Fruit fly (Drosophila melanogaster) whole organism, embryonic: ENCODE measurements around the gene Nle.

Experiments used
- Atf3 ChIP-seq: fragments of 200-800 bp; sonication (Bioruptor generic); optimal IDR thresholded peaks from 3 replicates; lab custom pipeline; 2016; ENCODE audit warnings: missing biosample characterization, missing genetic modification characterization
- BtbVII ChIP-seq: fragments of 200-800 bp; sonication (Bioruptor generic); optimal IDR thresholded peaks from 3 replicates; lab custom pipeline; 2017; ENCODE audit warnings: missing biosample characterization, mild to moderate bottlenecking, missing genetic modification characterization
- CG10543 ChIP-seq: fragments of 200-800 bp; sonication (Bioruptor generic); optimal IDR thresholded peaks from 3 replicates; lab custom pipeline; 2017; ENCODE audit warnings: missing biosample characterization, mild to moderate bottlenecking, missing genetic modification characterization, moderate library complexity
- CG11247 ChIP-seq: fragments of 200-800 bp; sonication (Bioruptor generic); IDR thresholded peaks from 2 replicates; pipeline ENCODE4 v1.3.6; 2022; ENCODE audit warnings: missing biosample characterization, missing genetic modification characterization
- CG11456 ChIP-seq: fragments of 200-800 bp; sonication (Bioruptor generic); IDR thresholded peaks from 3 replicates; pipeline ENCODE4 v1.3.6; 2022; ENCODE audit warnings: missing biosample characterization, missing genetic modification characterization
- CG14965 ChIP-seq: fragments of 200-800 bp; sonication (Bioruptor generic); optimal IDR thresholded peaks from 2 replicates; lab custom pipeline; 2016; ENCODE audit warnings: missing biosample characterization, missing genetic modification characterization, borderline replicate concordance
- CG1603 ChIP-seq: fragments of 200-800 bp; sonication (Bioruptor generic); optimal IDR thresholded peaks from 2 replicates; lab custom pipeline; 2019; ENCODE audit warnings: missing biosample characterization, mild to moderate bottlenecking, missing genetic modification characterization, moderate library complexity
- CG1647 ChIP-seq: fragments of 200-800 bp; sonication (Bioruptor generic); optimal IDR thresholded peaks from 3 replicates; lab custom pipeline; 2016; ENCODE audit warnings: missing biosample characterization, missing genetic modification characterization
- CG17568 ChIP-seq: fragments of 200-800 bp; sonication (Bioruptor generic); optimal IDR thresholded peaks from 2 replicates; lab custom pipeline; 2018; ENCODE audit warnings: missing biosample characterization, mild to moderate bottlenecking, missing genetic modification characterization, moderate library complexity
- CG2116 ChIP-seq: fragments of 200-800 bp; sonication (Bioruptor generic); optimal IDR thresholded peaks from 3 replicates; lab custom pipeline; 2018; ENCODE audit warnings: missing biosample characterization, mild to moderate bottlenecking, missing genetic modification characterization
- CG2129 ChIP-seq: fragments of 200-800 bp; sonication (Bioruptor generic); IDR thresholded peaks from 2 replicates; pipeline ENCODE4 v1.3.6; 2022; ENCODE audit warnings: missing biosample characterization, missing genetic modification characterization; ENCODE audit not compliant: partially characterized antibody
- CG30020 ChIP-seq: fragments of 200-800 bp; optimal IDR thresholded peaks from 2 replicates; lab custom pipeline; 2019; ENCODE audit warnings: missing biosample characterization, mild to moderate bottlenecking, missing genetic modification characterization, moderate library complexity
- CG3065 ChIP-seq: fragments of 200-800 bp; sonication (Bioruptor generic); optimal IDR thresholded peaks from 2 replicates; lab custom pipeline; 2016; ENCODE audit warnings: missing biosample characterization, missing genetic modification characterization
- CG32772 ChIP-seq: fragments of 200-800 bp; sonication (Bioruptor generic); IDR thresholded peaks from 2 replicates; pipeline ENCODE4 v1.3.6; 2022; ENCODE audit warnings: missing biosample characterization, missing genetic modification characterization
- CG3407 ChIP-seq: fragments of 200-800 bp; sonication (Bioruptor generic); optimal IDR thresholded peaks from 2 replicates; lab custom pipeline; 2018; ENCODE audit warnings: missing biosample characterization, mild to moderate bottlenecking, missing genetic modification characterization
- CG4328 ChIP-seq: fragments of 200-800 bp; sonication (Bioruptor generic); optimal IDR thresholded peaks from 3 replicates; lab custom pipeline; 2017; ENCODE audit warnings: missing biosample characterization, missing genetic modification reagents, missing genetic modification characterization
- CG4404 ChIP-seq: fragments of 200-800 bp; sonication (Bioruptor generic); IDR thresholded peaks from 2 replicates; pipeline ENCODE4 v1.3.6; 2022; ENCODE audit warnings: missing biosample characterization, missing genetic modification characterization
- CG4820 ChIP-seq: fragments of 200-800 bp; sonication (Bioruptor generic); optimal IDR thresholded peaks from 3 replicates; lab custom pipeline; 2016; ENCODE audit warnings: missing biosample characterization, missing genetic modification characterization
- CG5953 ChIP-seq: fragments of 200-800 bp; sonication (Bioruptor generic); IDR thresholded peaks from 2 replicates; pipeline ENCODE4 v1.3.6; 2022; ENCODE audit warnings: missing biosample characterization, missing genetic modification characterization
- CG7745 ChIP-seq: fragments of 200-800 bp; sonication (Bioruptor generic); optimal IDR thresholded peaks from 2 replicates; lab custom pipeline; 2018; ENCODE audit warnings: missing biosample characterization, mild to moderate bottlenecking, missing genetic modification characterization, moderate library complexity
- CG8290 ChIP-seq, 3 experiments: fragments of 200-800 bp; sonication (Bioruptor generic); optimal IDR thresholded peaks; 2 replicates each; lab custom pipeline; 2016 to 2019; ENCODE audit warnings: missing biosample characterization in 3 of 3, missing genetic modification characterization in 3 of 3, mild to moderate bottlenecking in 2 of 3, moderate library complexity in 1 of 3
- CG9932 ChIP-seq: fragments of 200-800 bp; sonication (Bioruptor generic); IDR thresholded peaks from 2 replicates; pipeline ENCODE4 v1.3.6; 2022; ENCODE audit warnings: missing biosample characterization, missing genetic modification characterization
- Camta ChIP-seq: fragments of 200-800 bp; sonication (Bioruptor generic); optimal IDR thresholded peaks from 2 replicates; lab custom pipeline; 2016; ENCODE audit warnings: missing biosample characterization, missing genetic modification characterization
- Deaf1 ChIP-seq: fragments of 200-800 bp; optimal IDR thresholded peaks from 3 replicates; lab custom pipeline; 2019; ENCODE audit warnings: missing biosample characterization, mild to moderate bottlenecking, missing genetic modification characterization, moderate library complexity
- Dp ChIP-seq: fragments of 200-800 bp; sonication (Bioruptor generic); optimal IDR thresholded peaks from 2 replicates; lab custom pipeline; 2018; ENCODE audit warnings: missing biosample characterization, mild to moderate bottlenecking, missing genetic modification characterization, moderate library complexity
- Fer3 ChIP-seq: fragments of 200-800 bp; sonication (Bioruptor generic); optimal IDR thresholded peaks from 2 replicates; lab custom pipeline; 2018; ENCODE audit warnings: missing biosample characterization, mild to moderate bottlenecking, missing genetic modification characterization, moderate library complexity
- Hmx ChIP-seq: fragments of 200-800 bp; sonication (Bioruptor generic); optimal IDR thresholded peaks from 2 replicates; lab custom pipeline; 2016; ENCODE audit warnings: missing biosample characterization, missing genetic modification characterization
- Hr51 ChIP-seq, 2 experiments: fragments of 200-800 bp; sonication (Bioruptor generic); optimal IDR thresholded peaks; 2 replicates in 1 of 2; 3 replicates in 1 of 2; lab custom pipeline; 2016 to 2018; ENCODE audit warnings: missing biosample characterization in 2 of 2, missing genetic modification characterization in 2 of 2, mild to moderate bottlenecking in 1 of 2, moderate library complexity in 1 of 2
- Optix ChIP-seq: fragments of 200-800 bp; sonication (Bioruptor generic); IDR thresholded peaks from 3 replicates; pipeline ENCODE4 v1.3.6; 2022; ENCODE audit warnings: missing biosample characterization, missing genetic modification characterization
- Ptx1 ChIP-seq: fragments of 200-800 bp; sonication (Bioruptor generic); IDR thresholded peaks from 2 replicates; pipeline ENCODE4 v1.3.6; 2022; ENCODE audit warnings: missing biosample characterization, missing genetic modification characterization
- ase ChIP-seq: fragments of 200-800 bp; sonication (Bioruptor generic); IDR thresholded peaks from 3 replicates; pipeline ENCODE4 v1.3.6; 2022; ENCODE audit warnings: missing biosample characterization, missing genetic modification characterization
- croc ChIP-seq: fragments of 200-800 bp; sonication (Bioruptor generic); conservative IDR thresholded peaks from 3 replicates; pipeline ENCODE4 v1.3.6; 2022; ENCODE audit warnings: missing biosample characterization, missing genetic modification characterization
- exex ChIP-seq: fragments of 200-800 bp; sonication (Bioruptor generic); optimal IDR thresholded peaks from 4 replicates; lab custom pipeline; 2018; ENCODE audit warnings: missing biosample characterization, mild to moderate bottlenecking, missing genetic modification characterization, moderate library complexity
- eyg ChIP-seq: fragments of 200-800 bp; sonication (Bioruptor generic); optimal IDR thresholded peaks from 3 replicates; lab custom pipeline; 2016; ENCODE audit warnings: missing biosample characterization, missing genetic modification characterization
- fd64A ChIP-seq: fragments of 200-800 bp; sonication (Bioruptor generic); optimal IDR thresholded peaks from 3 replicates; lab custom pipeline; 2018; ENCODE audit warnings: missing biosample characterization, mild to moderate bottlenecking, missing genetic modification characterization
- fu2 ChIP-seq: fragments of 200-800 bp; sonication (Bioruptor generic); optimal IDR thresholded peaks from 2 replicates; lab custom pipeline; 2016; ENCODE audit warnings: missing biosample characterization, missing genetic modification characterization
- grn ChIP-seq: fragments of 200-800 bp; sonication (Bioruptor generic); optimal IDR thresholded peaks from 3 replicates; lab custom pipeline; 2017; ENCODE audit warnings: missing biosample characterization, missing genetic modification characterization
- gsb ChIP-seq: fragments of 200-800 bp; sonication (Bioruptor generic); IDR thresholded peaks from 2 replicates; pipeline ENCODE4 v1.3.6; 2022; ENCODE audit warnings: missing biosample characterization, missing genetic modification characterization
- hth ChIP-seq: fragments of >200 bp; optimal IDR thresholded peaks from 2 replicates; lab custom pipeline; 2017; ENCODE audit warnings: inconsistent platforms
- kah ChIP-seq: fragments of 200-800 bp; sonication (Bioruptor generic); optimal IDR thresholded peaks from 2 replicates; lab custom pipeline; 2018; ENCODE audit warnings: missing biosample characterization, mild to moderate bottlenecking, missing genetic modification characterization
- knrl ChIP-seq: fragments of 200-800 bp; sonication (Bioruptor generic); IDR thresholded peaks from 3 replicates; pipeline ENCODE4 v1.3.6; 2022; ENCODE audit warnings: missing biosample characterization, missing genetic modification characterization; ENCODE audit not compliant: partially characterized antibody
- nerfin-2 ChIP-seq: fragments of 200-800 bp; sonication (Bioruptor generic); IDR thresholded peaks from 2 replicates; pipeline ENCODE4 v1.3.6; 2022; ENCODE audit warnings: missing biosample characterization, missing genetic modification characterization; ENCODE audit not compliant: partially characterized antibody
- oc ChIP-seq: fragments of 200-800 bp; sonication (Bioruptor generic); optimal IDR thresholded peaks from 2 replicates; lab custom pipeline; 2018; ENCODE audit warnings: missing biosample characterization, mild to moderate bottlenecking, missing genetic modification characterization, moderate library complexity
- pita ChIP-seq: fragments of 200-800 bp; sonication (Bioruptor generic); optimal IDR thresholded peaks from 2 replicates; lab custom pipeline; 2017; ENCODE audit warnings: missing biosample characterization, mild to moderate bottlenecking, missing genetic modification characterization
- pros ChIP-seq: fragments of 200-800 bp; sonication (Bioruptor generic); optimal IDR thresholded peaks from 3 replicates; lab custom pipeline; 2019; ENCODE audit warnings: missing biosample characterization, mild to moderate bottlenecking, missing genetic modification characterization, moderate library complexity
- psq ChIP-seq: fragments of 200-800 bp; sonication (Bioruptor generic); optimal IDR thresholded peaks from 2 replicates; lab custom pipeline; 2017; ENCODE audit warnings: missing biosample characterization, missing genetic modification characterization
- sens-2 ChIP-seq: fragments of 200-800 bp; sonication (Bioruptor generic); IDR thresholded peaks from 2 replicates; pipeline ENCODE4 v1.3.6; 2022; ENCODE audit warnings: missing biosample characterization, missing genetic modification characterization
- sqz ChIP-seq: fragments of 200-800 bp; sonication (Bioruptor generic); optimal IDR thresholded peaks from 3 replicates; lab custom pipeline; 2018; ENCODE audit warnings: missing biosample characterization, mild to moderate bottlenecking, missing genetic modification characterization
- tll ChIP-seq, 2 experiments: fragments of 200-800 bp in 1 of 2; fragments of >200 bp in 1 of 2; sonication (Bioruptor generic) in 1 of 2; optimal IDR thresholded peaks; 2 replicates each; lab custom pipeline; 2017 to 2019; ENCODE audit warnings: missing biosample characterization in 2 of 2, missing genetic modification characterization in 2 of 2, mild to moderate bottlenecking in 1 of 2, moderate library complexity in 1 of 2

The Nle gene

dm6 chr2L:521001-521827, 46.7 kb downstream of the Nle start (continued):
- no peak for TF ChIP-seq Optix (GFP tag; lab: Robert Waterston, UW)
- peak; percentile 41 for TF ChIP-seq pros (GFP tag; lab: Kevin White, UChicago)
- TF ChIP-seq CG4328: no peak
- peak; percentile 0 for TF ChIP-seq Deaf1 (tag; lab: Kevin White, UChicago)
- TF ChIP-seq CG3065 (GFP tag; lab: Kevin White, UChicago): no peak
- TF ChIP-seq CG7745: peak; percentile 59
- TF ChIP-seq CG17568 (GFP tag; lab: Kevin White, UChicago): no peak
- no peak for TF ChIP-seq fd64A (GFP tag; lab: Kevin White, UChicago)
- TF ChIP-seq fu2 (GFP tag; lab: Kevin White, UChicago): no peak
- TF ChIP-seq Hr51 (GFP tag; optimal IDR thresholded peaks at IDR 0.05; lab: Kevin White, UChicago): no peak
- no peak for TF ChIP-seq Atf3 (GFP tag; lab: Kevin White, UChicago)
- 0 out of 2 replicates have a peak, but pooled peaks have one; percentile 8 for TF ChIP-seq Ptx1 (GFP tag; lab: Robert Waterston, UW)
- 0 out of 3 replicates have a peak, but pooled peaks have one; percentile 15 for TF ChIP-seq ase (GFP tag; lab: Robert Waterston, UW)
- no peak for TF ChIP-seq CG30020
- TF ChIP-seq CG2129 (GFP tag; lab: Robert Waterston, UW): no peak
- TF ChIP-seq CG4404 (GFP tag; lab: Robert Waterston, UW): no peak
- peak; percentile 94 for TF ChIP-seq sqz
- TF ChIP-seq Camta (GFP tag; lab: Kevin White, UChicago): no peak
- no peak for TF ChIP-seq BtbVII (GFP tag; lab: Kevin White, UChicago)
- no peak for TF ChIP-seq nerfin-2 (GFP tag; lab: Robert Waterston, UW)
- 0 out of 3 replicates have a peak, but pooled peaks have one; percentile 16 for TF ChIP-seq knrl
- no peak for TF ChIP-seq CG11456 (GFP tag; lab: Robert Waterston, UW)
- no peak for TF ChIP-seq CG11247 (GFP tag; lab: Robert Waterston, UW)
- TF ChIP-seq grn (GFP tag; lab: Kevin White, UChicago): peak; percentile 100
- TF ChIP-seq Hmx (GFP tag; lab: Kevin White, UChicago): no peak
- TF ChIP-seq CG3407: no peak
- no peak for TF ChIP-seq gsb (GFP tag; lab: Robert Waterston, UW)
- no peak for TF ChIP-seq tll (GFP tag; optimal IDR thresholded peaks at IDR 0.05; lab: Kevin White, UChicago)
- TF ChIP-seq psq (GFP tag; lab: Kevin White, UChicago): no peak
- TF ChIP-seq Dp (GFP tag; lab: Kevin White, UChicago): no peak
- TF ChIP-seq CG14965: no peak
- TF ChIP-seq CG4820 (GFP tag; lab: Kevin White, UChicago): no peak
- no peak for TF ChIP-seq sens-2 (GFP tag; lab: Robert Waterston, UW)
- no peak for TF ChIP-seq CG8290 (GFP tag; optimal IDR thresholded peaks at IDR 0.05; lab: Kevin White, UChicago)
- TF ChIP-seq CG8290 (tag; optimal IDR thresholded peaks at IDR 0.05; lab: Kevin White, UChicago): no peak
- no peak for TF ChIP-seq hth (lab: Kevin White, UChicago)
- no peak for TF ChIP-seq kah (GFP tag; lab: Kevin White, UChicago)
- TF ChIP-seq Fer3 (tag; lab: Kevin White, UChicago): no peak
- TF ChIP-seq exex (tag; lab: Kevin White, UChicago): no peak
- TF ChIP-seq CG2116 (GFP tag; lab: Kevin White, UChicago): no peak
- no peak for TF ChIP-seq CG1647 (GFP tag; lab: Kevin White, UChicago)
- TF ChIP-seq CG9932 (GFP tag; lab: Robert Waterston, UW): no peak
- TF ChIP-seq CG5953 (GFP tag; lab: Robert Waterston, UW): no peak
- TF ChIP-seq CG1603 (tag; lab: Kevin White, UChicago): peak; percentile 13
- TF ChIP-seq oc (tag; lab: Kevin White, UChicago): peak; percentile 38
- no peak for TF ChIP-seq CG32772
- no peak for TF ChIP-seq pita (GFP tag; lab: Kevin White, UChicago)
- no peak for TF ChIP-seq croc (GFP tag; lab: Robert Waterston, UW)
- no peak for TF ChIP-seq CG10543 (GFP tag; lab: Kevin White, UChicago)
- TF ChIP-seq eyg (GFP tag; lab: Kevin White, UChicago): no peak
